Fruit fly (Drosophila melanogaster): ENCODE results near the gene CG18294.

- TF ChIP-seq CG8478 (optimal IDR thresholded peaks at IDR 0.05): no peak
- TF ChIP-seq CTCF (optimal IDR thresholded peaks at IDR 0.05): no peak
Observed at dm6 chr3L:19464659-19465058, 10.7 kb downstream of the CG18294 start, which contains the start of gene CG14095.

Measured in S2 (cell line).